Worm (Caenorhabditis elegans) whole organism, L4 larva: Measurements from ENCODE around the gene C01G10.10.
A peak's percentile ranks its signal among the peaks of the same experiment; 100 is the strongest.

ENCODE experiments used
- D1046.2 ChIP-seq: fragments of 200-800 bp; sonication (Bioruptor generic); IDR thresholded peaks from 2 replicates; pipeline ENCODE4 v1.3.6; 2022; ENCODE audit warnings: missing genetic modification characterization, missing compliant biosample characterization
- Y105C5A.15 ChIP-seq: fragments of 200-800 bp; sonication (Bioruptor generic); IDR thresholded peaks from 2 replicates; pipeline ENCODE4 v1.3.6; 2022; ENCODE audit warnings: missing genetic modification characterization, missing compliant biosample characterization
- Y5F2A.4 ChIP-seq: fragments of 200-800 bp; sonication (Bioruptor generic); optimal IDR thresholded peaks from 2 replicates; lab custom pipeline; 2018; ENCODE audit warnings: mild to moderate bottlenecking, missing genetic modification characterization, missing compliant biosample characterization
- aha-1 ChIP-seq: fragments of 150-350 bp; peaks from one replicate; lab custom pipeline; 2014; ENCODE audit warnings: missing biosample characterization, missing genetic modification characterization
- ama-1 ChIP-seq: fragments of 150-350 bp; optimal IDR thresholded peaks from 2 replicates; lab custom pipeline; 2014; ENCODE audit warnings: inconsistent platforms, mixed read lengths
- ceh-20 ChIP-seq: fragments of 200-800 bp; sonication (Bioruptor generic); IDR thresholded peaks from 2 replicates; pipeline ENCODE4 v1.3.6; 2022; ENCODE audit warnings: missing genetic modification reagents, missing genetic modification characterization, missing compliant biosample characterization
- ceh-28 ChIP-seq: fragments of 150-350 bp; optimal IDR thresholded peaks from 2 replicates; lab custom pipeline; 2014; ENCODE audit warnings: missing biosample characterization, missing genetic modification reagents, missing genetic modification characterization
- ceh-62 ChIP-seq: sonication (generic microtip); optimal IDR thresholded peaks from 2 replicates; lab custom pipeline; 2017; ENCODE audit warnings: missing biosample characterization, missing genetic modification characterization
- ctbp-1 ChIP-seq: fragments of 200-800 bp; sonication (Bioruptor generic); IDR thresholded peaks from 2 replicates; pipeline ENCODE4 v1.3.6; 2022; ENCODE audit warnings: missing genetic modification reagents, missing genetic modification characterization, missing compliant biosample characterization
- daf-16 ChIP-seq, 3 experiments: sonication (generic microtip); optimal IDR thresholded peaks; 2 replicates each; lab custom pipeline; 2016 to 2017; ENCODE audit warnings: missing genetic modification characterization in 3 of 3, missing genetic modification reagents in 3 of 3, mild to moderate bottlenecking in 2 of 3, missing compliant biosample characterization in 2 of 3, missing biosample characterization in 1 of 3, moderate library complexity in 1 of 3
- daf-8 ChIP-seq: fragments of 200-800 bp; sonication (Bioruptor generic); IDR thresholded peaks from 2 replicates; pipeline ENCODE4 v1.3.6; 2022; ENCODE audit warnings: missing genetic modification characterization, missing compliant biosample characterization
- dmd-9 ChIP-seq: fragments of 200-800 bp; sonication (Bioruptor generic); IDR thresholded peaks from 2 replicates; pipeline ENCODE4 v1.3.6; 2022; ENCODE audit warnings: missing genetic modification reagents, missing genetic modification characterization, missing compliant biosample characterization
- dpl-1 ChIP-seq: fragments of 150-350 bp; optimal IDR thresholded peaks from 2 replicates; lab custom pipeline; 2014; ENCODE audit warnings: missing biosample characterization, missing genetic modification reagents, missing genetic modification characterization
- duxl-1 ChIP-seq: sonication (generic microtip); optimal IDR thresholded peaks from 2 replicates; lab custom pipeline; 2016; ENCODE audit warnings: mild to moderate bottlenecking, missing genetic modification characterization, moderate library complexity, missing compliant biosample characterization; ENCODE audit not compliant: poor library complexity
- gei-8 ChIP-seq: fragments of 200-800 bp; sonication (Bioruptor generic); optimal IDR thresholded peaks from 2 replicates; lab custom pipeline; 2018; ENCODE audit warnings: mild to moderate bottlenecking, missing genetic modification characterization, missing compliant biosample characterization
- hmg-1.1 ChIP-seq: fragments of 200-800 bp; sonication (Bioruptor generic); IDR thresholded peaks from 2 replicates; pipeline ENCODE4 v1.3.6; 2022; ENCODE audit warnings: missing genetic modification reagents, missing genetic modification characterization, missing compliant biosample characterization
- lim-7 ChIP-seq: fragments of 200-800 bp; sonication (Bioruptor generic); IDR thresholded peaks from 2 replicates; pipeline ENCODE4 v1.3.6; 2022; ENCODE audit warnings: missing genetic modification characterization, missing compliant biosample characterization
- lin-15B ChIP-seq: fragments of 150-350 bp; sonication (generic microtip); optimal IDR thresholded peaks from 3 replicates; lab custom pipeline; 2014; ENCODE audit warnings: missing biosample characterization, missing genetic modification characterization
- lin-29 ChIP-seq: fragments of 200-800 bp; sonication (Bioruptor generic); IDR thresholded peaks from 2 replicates; pipeline ENCODE4 v1.3.6; 2022; ENCODE audit warnings: missing genetic modification reagents, missing genetic modification characterization, missing compliant biosample characterization
- lin-38 ChIP-seq: fragments of 200-800 bp; sonication (Bioruptor generic); IDR thresholded peaks from 2 replicates; pipeline ENCODE4 v1.3.6; 2022; ENCODE audit warnings: missing genetic modification reagents, missing genetic modification characterization, missing compliant biosample characterization
- mep-1 ChIP-seq: fragments of 150-350 bp; sonication (generic microtip); optimal IDR thresholded peaks from 3 replicates; lab custom pipeline; 2014; ENCODE audit warnings: missing biosample characterization, missing genetic modification characterization
- nhr-10 ChIP-seq: fragments of 150-350 bp; optimal IDR thresholded peaks from 2 replicates; lab custom pipeline; 2014; ENCODE audit warnings: missing biosample characterization, missing genetic modification characterization
- nhr-102 ChIP-seq: sonication (generic microtip); optimal IDR thresholded peaks from 2 replicates; lab custom pipeline; 2016; ENCODE audit warnings: mild to moderate bottlenecking, missing genetic modification characterization, moderate library complexity, missing compliant biosample characterization
- nhr-11 ChIP-seq: fragments of 150-350 bp; optimal IDR thresholded peaks from 2 replicates; lab custom pipeline; 2014; ENCODE audit warnings: missing biosample characterization, missing genetic modification characterization
- nhr-111 ChIP-seq: fragments of 200-800 bp; sonication (Bioruptor generic); optimal IDR thresholded peaks from 2 replicates; lab custom pipeline; 2018; ENCODE audit warnings: mild to moderate bottlenecking, missing genetic modification characterization, missing compliant biosample characterization
- nhr-237 ChIP-seq: sonication (generic microtip); optimal IDR thresholded peaks from 2 replicates; lab custom pipeline; 2017; ENCODE audit warnings: missing biosample characterization, missing genetic modification characterization
- nhr-25 ChIP-seq: sonication (generic microtip); optimal IDR thresholded peaks from 2 replicates; lab custom pipeline; 2017; ENCODE audit warnings: missing genetic modification characterization, mild to moderate bottlenecking, missing compliant biosample characterization, antibody characterized with exemption, moderate library complexity, borderline replicate concordance; ENCODE audit not compliant: insufficient read depth
- nhr-6 ChIP-seq: fragments of 150-350 bp; optimal IDR thresholded peaks from 2 replicates; lab custom pipeline; 2014; ENCODE audit warnings: missing biosample characterization, missing genetic modification characterization
- php-3 ChIP-seq: fragments of 200-800 bp; sonication (Bioruptor generic); IDR thresholded peaks from 2 replicates; pipeline ENCODE4 v1.3.6; 2022; ENCODE audit warnings: missing genetic modification reagents, missing genetic modification characterization, missing compliant biosample characterization
- saeg-2 ChIP-seq: fragments of 200-800 bp; sonication (Bioruptor generic); IDR thresholded peaks from 2 replicates; pipeline ENCODE4 v1.3.6; 2022; ENCODE audit warnings: missing genetic modification reagents, missing genetic modification characterization, missing compliant biosample characterization
- spr-1 ChIP-seq: sonication (generic microtip); optimal IDR thresholded peaks from 2 replicates; lab custom pipeline; 2016; ENCODE audit warnings: mild to moderate bottlenecking, missing genetic modification characterization, missing compliant biosample characterization
- spr-3 ChIP-seq: fragments of 200-800 bp; sonication (Bioruptor generic); optimal IDR thresholded peaks from 2 replicates; lab custom pipeline; 2018; ENCODE audit warnings: mild to moderate bottlenecking, missing genetic modification characterization, missing compliant biosample characterization
- tag-97 ChIP-seq: fragments of 200-800 bp; sonication (Bioruptor generic); IDR thresholded peaks from 2 replicates; pipeline ENCODE4 v1.3.6; 2022; ENCODE audit warnings: missing genetic modification characterization, missing compliant biosample characterization
- unc-130 ChIP-seq: sonication (generic microtip); optimal IDR thresholded peaks from 2 replicates; lab custom pipeline; 2016; ENCODE audit warnings: missing genetic modification reagents, missing genetic modification characterization, missing compliant biosample characterization
- unc-62 ChIP-seq, 3 experiments: fragments of 150-350 bp in 1 of 3; sonication (generic microtip); optimal IDR thresholded peaks in 2 of 3; peaks in 1 of 3; 1 replicate in 1 of 3; 2 replicates in 2 of 3; lab custom pipeline; 2014 to 2017; ENCODE audit warnings: missing biosample characterization in 3 of 3, missing genetic modification characterization in 3 of 3, missing genetic modification reagents in 3 of 3, missing genotype in 1 of 3
- zag-1 ChIP-seq: fragments of 150-350 bp; optimal IDR thresholded peaks from 2 replicates; lab custom pipeline; 2014; ENCODE audit warnings: missing biosample characterization, missing genetic modification characterization

C01G10.10 gene

DNA sequence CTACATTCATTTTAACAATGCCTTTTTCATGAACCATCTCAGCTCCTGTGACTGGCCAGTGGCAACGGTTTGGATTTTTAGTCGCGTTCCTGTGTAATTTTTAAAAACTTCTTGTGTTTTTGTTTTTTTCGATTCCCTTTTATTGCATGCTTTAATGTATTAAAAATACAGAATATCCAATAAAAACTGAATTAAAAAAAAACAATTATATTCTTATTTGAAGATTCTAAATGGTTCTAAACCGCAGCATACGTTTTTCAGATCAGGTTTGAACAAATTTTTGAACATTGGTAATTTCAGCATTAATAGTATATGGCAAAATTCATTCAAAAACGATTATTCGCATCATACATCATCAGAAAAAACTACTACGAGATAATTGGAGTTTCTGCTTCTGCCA is 13.9 kb downstream of the C01G10.10 start, which contains the start of gene dnj-3:
Gene dnj-3, plus strand, starts transcription at position 301 of the 400 bp plus-strand sequence.
- TF ChIP-seq ceh-28 (tag; lab: Kevin White, UChicago) (no peak), zag-1 (tag; lab: Kevin White, UChicago) (no peak), unc-62 (GFP tag; optimal IDR thresholded peaks at IDR 0.05 in 1 of 2; lab: Kevin White, UChicago) (no peak), unc-62 (tag; optimal IDR thresholded peaks at IDR 0.05; lab: Kevin White, UChicago) (no peak), D1046.2 (GFP tag; lab: Robert Waterston, UW) (no peak), ama-1 (lab: Kevin White, UChicago) (no peak), aha-1 (tag; lab: Kevin White, UChicago) (no peak)

DNA sequence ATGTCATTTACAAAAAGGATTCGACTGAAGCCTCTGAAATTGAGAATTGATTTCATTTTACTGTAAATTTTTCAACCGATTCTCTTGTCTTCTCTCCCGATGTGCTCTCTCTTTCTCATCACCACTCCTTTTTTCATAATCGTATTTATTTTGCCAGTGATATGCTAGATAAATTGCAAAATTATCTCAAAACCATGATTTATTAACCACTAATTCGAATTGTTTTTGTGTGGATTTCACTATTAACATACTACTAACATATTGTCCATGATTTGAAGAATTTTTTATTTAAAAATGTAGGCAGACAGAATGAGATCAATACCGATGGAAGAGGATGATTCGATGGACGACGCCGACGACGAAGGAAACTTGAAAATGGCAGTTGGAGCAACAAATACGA is 15.1 kb downstream of the C01G10.10 start, which contains the start of gene C25D7.10:
Gene C25D7.10, plus strand, starts transcription at position 301 of the 400 bp plus-strand sequence.
- TF ChIP-seq unc-62 (GFP tag; optimal IDR thresholded peaks at IDR 0.05 in 1 of 2; lab: Kevin White, UChicago) (no peak), unc-62 (tag; optimal IDR thresholded peaks at IDR 0.05; lab: Kevin White, UChicago) (no peak), lim-7 (GFP tag; lab: Robert Waterston, UW) (no peak), hmg-1.1 (no peak), nhr-10 (tag; lab: Kevin White, UChicago) (no peak), daf-16 (GFP tag; optimal IDR thresholded peaks at IDR 0.05; lab: Kevin White, UChicago) (no peak), daf-16 (tag; optimal IDR thresholded peaks at IDR 0.05; lab: Kevin White, UChicago) (no peak), lin-38 (GFP tag; lab: Robert Waterston, UW) (peak; percentile 27; the same call in 1 of the 2 replicates)

DNA sequence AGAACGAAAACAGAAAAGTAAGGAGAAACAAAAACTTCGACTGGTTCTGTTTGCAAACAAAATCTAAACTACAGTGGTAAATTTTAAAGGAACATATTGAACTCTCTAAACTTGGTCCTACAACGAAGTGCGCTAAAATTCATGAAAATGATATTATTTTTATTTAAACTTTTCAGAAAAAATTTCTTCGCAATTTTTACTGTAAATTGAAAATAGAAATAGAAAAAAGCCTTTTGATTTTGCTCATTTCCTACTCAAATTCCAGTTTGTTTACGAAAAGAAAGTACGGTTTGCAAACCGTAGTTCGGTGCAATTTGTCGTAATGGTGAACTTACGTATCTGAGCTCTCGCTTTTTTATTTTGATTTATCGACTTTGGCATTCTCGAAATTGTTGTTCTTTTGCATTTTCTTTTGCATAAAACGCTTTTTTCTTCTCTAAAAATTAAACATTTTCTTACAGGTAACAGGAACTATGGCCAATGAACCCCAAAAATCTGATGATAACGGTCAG is 16.3 kb downstream of the C01G10.10 start, which contains the start of gene otub-1:
Gene otub-1, plus strand, starts transcription at position 462 of the 512 bp plus-strand sequence.
- TF ChIP-seq php-3 (GFP tag; lab: Robert Waterston, UW) (no peak), nhr-102 (tag; lab: Kevin White, UChicago) (no peak), nhr-25 (no peak), aha-1 (tag; lab: Kevin White, UChicago) (peak; percentile 81), spr-3 (GFP tag; lab: Kevin White, UChicago) (no peak), dmd-9 (GFP tag; lab: Robert Waterston, UW) (no peak), nhr-237 (tag; lab: Kevin White, UChicago) (no peak), duxl-1 (no peak), mep-1 (tag; lab: Kevin White, UChicago) (no peak), nhr-11 (tag; lab: Kevin White, UChicago) (no peak), Y5F2A.4 (GFP tag; lab: Kevin White, UChicago) (no peak), lin-15B (tag; lab: Kevin White, UChicago) (no peak), Y105C5A.15 (GFP tag; lab: Robert Waterston, UW) (no peak), nhr-6 (tag; lab: Kevin White, UChicago) (no peak), ctbp-1 (GFP tag; lab: Robert Waterston, UW) (no peak), lim-7 (GFP tag; lab: Robert Waterston, UW) (no peak), daf-16 (GFP tag; optimal IDR thresholded peaks at IDR 0.05; lab: Kevin White, UChicago) (no peak), daf-16 (tag; optimal IDR thresholded peaks at IDR 0.05; lab: Kevin White, UChicago) (peak; percentile 1), ceh-20 (GFP tag; lab: Robert Waterston, UW) (no peak), nhr-111 (GFP tag; lab: Kevin White, UChicago) (no peak), unc-130 (GFP tag; lab: Kevin White, UChicago) (peak; percentile 75), spr-1 (tag; lab: Kevin White, UChicago) (no peak), ama-1 (lab: Kevin White, UChicago) (no peak), saeg-2 (no peak), lin-29 (no peak), tag-97 (GFP tag; lab: Robert Waterston, UW) (no peak), gei-8 (GFP tag; lab: Kevin White, UChicago) (no peak), ceh-62 (no peak), dpl-1 (no peak), unc-62 (GFP tag; optimal IDR thresholded peaks at IDR 0.05 in 1 of 2; lab: Kevin White, UChicago) (peak in 1 of 2 experiments; percentile 47), unc-62 (tag; optimal IDR thresholded peaks at IDR 0.05; lab: Kevin White, UChicago) (no peak), daf-8 (GFP tag; lab: Robert Waterston, UW) (no peak), hmg-1.1 (no peak)
- TF ChIP-seq, all 104 proteins: peak for 4
